Fruit fly (Drosophila melanogaster) whole organism, embryonic: ENCODE data around the gene InR.

Source experiments
- CG1647 ChIP-seq: fragments of 200-800 bp; sonication (Bioruptor generic); optimal IDR thresholded peaks from 3 replicates; lab custom pipeline; 2016; ENCODE audit warnings: missing biosample characterization, missing genetic modification characterization
- GATAe ChIP-seq: fragments of 200-800 bp; sonication (Bioruptor generic); conservative IDR thresholded peaks from 2 replicates; pipeline ENCODE4 v1.3.6; 2022; ENCODE audit warnings: missing biosample characterization, missing genetic modification characterization
- MBD-R2 ChIP-seq: fragments of 200-800 bp; sonication (Bioruptor generic); IDR thresholded peaks from 2 replicates; pipeline ENCODE4 v1.3.6; 2022; ENCODE audit warnings: missing biosample characterization, missing genetic modification characterization
- Scr ChIP-seq: fragments of 200-800 bp; sonication (Bioruptor generic); IDR thresholded peaks from 2 replicates; pipeline ENCODE4 v1.3.6; 2022; ENCODE audit warnings: missing biosample characterization, missing genetic modification characterization; ENCODE audit not compliant: partially characterized antibody
- Sry-δ ChIP-seq: fragments of 200-800 bp; sonication (Bioruptor generic); optimal IDR thresholded peaks from 2 replicates; lab custom pipeline; 2016; ENCODE audit warnings: missing biosample characterization, missing genetic modification characterization
- dpn ChIP-seq, 2 experiments: fragments of 200-800 bp; sonication (Bioruptor generic); optimal IDR thresholded peaks; 3 replicates each; lab custom pipeline; 2016; ENCODE audit warnings: missing biosample characterization in 2 of 2, missing genetic modification characterization in 2 of 2
- lab ChIP-seq: fragments of 200-800 bp; sonication (Bioruptor generic); optimal IDR thresholded peaks from 3 replicates; lab custom pipeline; 2017; ENCODE audit warnings: missing biosample characterization, missing genetic modification characterization, mild to moderate bottlenecking, moderate library complexity, missing genetic modification reagents
- oc ChIP-seq: fragments of 200-800 bp; sonication (Bioruptor generic); optimal IDR thresholded peaks from 2 replicates; lab custom pipeline; 2018; ENCODE audit warnings: missing biosample characterization, mild to moderate bottlenecking, missing genetic modification characterization, moderate library complexity
- org-1 ChIP-seq: fragments of 200-800 bp; sonication (Bioruptor generic); optimal IDR thresholded peaks from 2 replicates; lab custom pipeline; 2017; ENCODE audit warnings: missing biosample characterization, missing genetic modification characterization
- phol ChIP-seq: fragments of 200-800 bp; sonication (Bioruptor generic); optimal IDR thresholded peaks from 3 replicates; lab custom pipeline; 2018; ENCODE audit warnings: missing biosample characterization, mild to moderate bottlenecking, missing genetic modification characterization, moderate library complexity
- ro ChIP-seq: fragments of 200-800 bp; sonication (Bioruptor generic); IDR thresholded peaks from 2 replicates; pipeline ENCODE4 v1.3.6; 2022; ENCODE audit warnings: missing biosample characterization, missing genetic modification characterization
- vfl ChIP-seq: fragments of 200-800 bp; sonication (Bioruptor generic); optimal IDR thresholded peaks from 2 replicates; lab custom pipeline; 2016; ENCODE audit warnings: missing biosample characterization, missing genetic modification characterization

- TF ChIP-seq phol (tag; lab: Kevin White, UChicago), result no peak
- TF ChIP-seq oc (tag; lab: Kevin White, UChicago), result no peak
- TF ChIP-seq GATAe, result no peak
- no peak for TF ChIP-seq dpn (GFP tag; optimal IDR thresholded peaks at IDR 0.05; lab: Kevin White, UChicago)
- no peak for TF ChIP-seq MBD-R2 (GFP tag; lab: Robert Waterston, UW)
- TF ChIP-seq org-1 (GFP tag; lab: Kevin White, UChicago), result no peak
- no peak for TF ChIP-seq Sry-δ (GFP tag; lab: Kevin White, UChicago)
- no peak for TF ChIP-seq lab (GFP tag; lab: Kevin White, UChicago)
- TF ChIP-seq ro, result no peak
- no peak for TF ChIP-seq vfl (GFP tag; lab: Kevin White, UChicago)
- TF ChIP-seq CG1647 (GFP tag; lab: Kevin White, UChicago), result no peak
- no peak for TF ChIP-seq Scr
These were observed 36.0 kb downstream of the InR start for dm6 chr3R:21583087-21583486.
